Worm (Caenorhabditis elegans) whole organism, L3 larva: ENCODE measurements around the gene try-1.
A peak's percentile ranks its signal among the peaks of the same experiment; 100 is the strongest.

Experiments used
- R02D3.7 ChIP-seq: fragments of 150-350 bp; optimal IDR thresholded peaks from 2 replicates; lab custom pipeline; 2014; ENCODE audit warnings: missing biosample characterization, missing genetic modification characterization
- ZK546.5 ChIP-seq: sonication (generic microtip); optimal IDR thresholded peaks from 2 replicates; lab custom pipeline; 2017; ENCODE audit warnings: missing biosample characterization, missing genetic modification characterization
- aly-2 ChIP-seq: fragments of 150-350 bp; optimal IDR thresholded peaks from 2 replicates; lab custom pipeline; 2014; ENCODE audit warnings: missing biosample characterization, missing genetic modification characterization
- ama-1 ChIP-seq: fragments of 150-350 bp; optimal IDR thresholded peaks from 2 replicates; lab custom pipeline; 2018
- ceh-16 ChIP-seq: sonication (generic microtip); optimal IDR thresholded peaks from 2 replicates; lab custom pipeline; 2017; ENCODE audit warnings: missing biosample characterization, missing genetic modification characterization
- ceh-28 ChIP-seq: fragments of 150-350 bp; optimal IDR thresholded peaks from 2 replicates; lab custom pipeline; 2014; ENCODE audit warnings: missing biosample characterization, missing genetic modification reagents, missing genetic modification characterization
- ceh-82 ChIP-seq: fragments of 150-350 bp; optimal IDR thresholded peaks from 2 replicates; lab custom pipeline; 2014; ENCODE audit warnings: missing biosample characterization, missing genetic modification characterization
- ceh-9 ChIP-seq: sonication (generic microtip); optimal IDR thresholded peaks from 2 replicates; lab custom pipeline; 2018; ENCODE audit warnings: missing biosample characterization, missing genetic modification characterization
- daf-12 ChIP-seq: fragments of 150-350 bp; optimal IDR thresholded peaks from 2 replicates; lab custom pipeline; 2014; ENCODE audit warnings: missing biosample characterization, missing genetic modification reagents, missing genetic modification characterization
- egl-27 ChIP-seq: sonication (generic microtip); optimal IDR thresholded peaks from 4 replicates; lab custom pipeline; 2017; ENCODE audit warnings: missing biosample characterization, missing genetic modification reagents, missing genetic modification characterization
- egl-5 ChIP-seq: fragments of 150-350 bp; optimal IDR thresholded peaks from 2 replicates; lab custom pipeline; 2017; ENCODE audit warnings: missing biosample characterization, missing genetic modification reagents, missing genetic modification characterization, inconsistent platforms
- elt-1 ChIP-seq: fragments of 150-350 bp; optimal IDR thresholded peaks from 2 replicates; lab custom pipeline; 2014; ENCODE audit warnings: missing biosample characterization, missing genetic modification characterization
- elt-2 ChIP-seq: sonication (generic microtip); optimal IDR thresholded peaks from 2 replicates; lab custom pipeline; 2016; ENCODE audit warnings: missing genetic modification reagents, mild to moderate bottlenecking, missing genetic modification characterization, missing compliant biosample characterization
- elt-3 ChIP-seq, 3 experiments: fragments of 150-350 bp in 1 of 3; sonication (generic microtip) in 2 of 3; optimal IDR thresholded peaks; 2 replicates in 2 of 3; 4 replicates in 1 of 3; lab custom pipeline; 2014 to 2017; ENCODE audit warnings: missing biosample characterization in 3 of 3, missing genetic modification characterization in 3 of 3
- eor-1 ChIP-seq, 2 experiments: fragments of 150-350 bp; optimal IDR thresholded peaks; 2 replicates each; lab custom pipeline; 2014 to 2018; ENCODE audit warnings: missing biosample characterization in 2 of 2, missing genetic modification characterization in 2 of 2
- fkh-10 ChIP-seq: sonication (generic microtip); optimal IDR thresholded peaks from 2 replicates; lab custom pipeline; 2017; ENCODE audit warnings: missing biosample characterization, missing genetic modification reagents, missing genetic modification characterization
- fkh-2 ChIP-seq: fragments of 150-350 bp; optimal IDR thresholded peaks from 2 replicates; lab custom pipeline; 2014; ENCODE audit warnings: missing biosample characterization, missing genetic modification reagents, missing genetic modification characterization
- fos-1 ChIP-seq: fragments of 150-350 bp; optimal IDR thresholded peaks from 2 replicates; lab custom pipeline; 2014; ENCODE audit warnings: missing biosample characterization, missing genetic modification characterization
- hmg-11 ChIP-seq: sonication (generic microtip); optimal IDR thresholded peaks from 2 replicates; lab custom pipeline; 2016; ENCODE audit warnings: missing genetic modification characterization, missing compliant biosample characterization
- jun-1 ChIP-seq: fragments of 150-350 bp; optimal IDR thresholded peaks from 2 replicates; lab custom pipeline; 2014; ENCODE audit warnings: missing biosample characterization, missing genetic modification reagents, missing genetic modification characterization
- lin-15B ChIP-seq: fragments of 150-350 bp; optimal IDR thresholded peaks from 2 replicates; lab custom pipeline; 2014; ENCODE audit warnings: missing biosample characterization, missing genetic modification characterization
- lin-39 ChIP-seq: fragments of 150-350 bp; optimal IDR thresholded peaks from 2 replicates; lab custom pipeline; 2018; ENCODE audit warnings: missing biosample characterization, missing genetic modification reagents, missing genetic modification characterization
- lsy-12 ChIP-seq: sonication (generic microtip); optimal IDR thresholded peaks from 2 replicates; lab custom pipeline; 2016; ENCODE audit warnings: mild to moderate bottlenecking, missing genetic modification characterization, missing compliant biosample characterization
- mdl-1 ChIP-seq: fragments of 150-350 bp; optimal IDR thresholded peaks from 2 replicates; lab custom pipeline; 2014; ENCODE audit warnings: missing biosample characterization, missing genetic modification characterization
- mml-1 ChIP-seq: fragments of 150-350 bp; sonication (generic microtip); optimal IDR thresholded peaks from 3 replicates; lab custom pipeline; 2014; ENCODE audit warnings: missing biosample characterization, missing genetic modification characterization
- nfya-1 ChIP-seq: sonication (generic microtip); optimal IDR thresholded peaks from 2 replicates; lab custom pipeline; 2017; ENCODE audit warnings: missing genetic modification characterization, mild to moderate bottlenecking, missing compliant biosample characterization, antibody characterized with exemption, moderate library complexity; ENCODE audit not compliant: insufficient read depth
- nhr-11 ChIP-seq: fragments of 150-350 bp; optimal IDR thresholded peaks from 2 replicates; lab custom pipeline; 2014; ENCODE audit warnings: missing biosample characterization, missing genetic modification characterization
- nhr-12 ChIP-seq: fragments of 150-350 bp; optimal IDR thresholded peaks from 2 replicates; lab custom pipeline; 2014; ENCODE audit warnings: missing biosample characterization, missing genetic modification characterization
- nhr-23 ChIP-seq: fragments of 150-350 bp; optimal IDR thresholded peaks from 2 replicates; lab custom pipeline; 2014; ENCODE audit warnings: missing biosample characterization, missing genetic modification reagents, missing genetic modification characterization
- nhr-237 ChIP-seq: fragments of 150-350 bp; optimal IDR thresholded peaks from 2 replicates; lab custom pipeline; 2014; ENCODE audit warnings: missing biosample characterization, missing genetic modification characterization
- nhr-25 ChIP-seq: sonication (generic microtip); optimal IDR thresholded peaks from 2 replicates; lab custom pipeline; 2017; ENCODE audit warnings: missing biosample characterization, missing genetic modification characterization
- nhr-28 ChIP-seq: fragments of 150-350 bp; optimal IDR thresholded peaks from 2 replicates; lab custom pipeline; 2014; ENCODE audit warnings: missing biosample characterization, missing genetic modification characterization
- nhr-43 ChIP-seq: sonication (generic microtip); optimal IDR thresholded peaks from 2 replicates; lab custom pipeline; 2016; ENCODE audit warnings: mild to moderate bottlenecking, missing genetic modification characterization, missing compliant biosample characterization; ENCODE audit not compliant: poor library complexity, severe bottlenecking
- nhr-67 ChIP-seq: fragments of 150-350 bp; optimal IDR thresholded peaks from 2 replicates; lab custom pipeline; 2014; ENCODE audit warnings: missing biosample characterization, missing genetic modification characterization
- nhr-76 ChIP-seq: fragments of 150-350 bp; sonication (generic microtip); optimal IDR thresholded peaks from 5 replicates; lab custom pipeline; 2014; ENCODE audit warnings: missing biosample characterization, missing genetic modification characterization
- nhr-77 ChIP-seq: fragments of 150-350 bp; optimal IDR thresholded peaks from 2 replicates; lab custom pipeline; 2014; ENCODE audit warnings: missing biosample characterization, missing genetic modification characterization
- pha-4 ChIP-seq: fragments of 150-350 bp; optimal IDR thresholded peaks from 2 replicates; lab custom pipeline; 2014; ENCODE audit warnings: missing biosample characterization, missing genetic modification reagents, missing genetic modification characterization
- pqm-1 ChIP-seq: fragments of 150-350 bp; optimal IDR thresholded peaks from 2 replicates; lab custom pipeline; 2017; ENCODE audit warnings: missing biosample characterization, missing genetic modification characterization, inconsistent platforms
- sea-2 ChIP-seq: fragments of 150-350 bp; sonication (generic microtip); optimal IDR thresholded peaks from 4 replicates; lab custom pipeline; 2014; ENCODE audit warnings: missing biosample characterization, missing genetic modification reagents, missing genetic modification characterization
- skn-1 ChIP-seq: fragments of 150-350 bp; optimal IDR thresholded peaks from 2 replicates; lab custom pipeline; 2014; ENCODE audit warnings: missing biosample characterization, missing genetic modification characterization
- snpc-4 ChIP-seq: fragments of 150-350 bp; optimal IDR thresholded peaks from 2 replicates; lab custom pipeline; 2014; ENCODE audit warnings: missing biosample characterization, missing genetic modification characterization
- tbx-2 ChIP-seq: sonication (generic microtip); optimal IDR thresholded peaks from 2 replicates; lab custom pipeline; 2016; ENCODE audit warnings: mild to moderate bottlenecking, missing genetic modification characterization, missing compliant biosample characterization
- unc-39 ChIP-seq: sonication (generic microtip); optimal IDR thresholded peaks from 4 replicates; lab custom pipeline; 2017; ENCODE audit warnings: missing biosample characterization, missing genetic modification characterization
- unc-62 ChIP-seq: fragments of 150-350 bp; sonication (generic microtip); optimal IDR thresholded peaks from 4 replicates; lab custom pipeline; 2014; ENCODE audit warnings: missing biosample characterization, missing genetic modification reagents, missing genetic modification characterization
- zag-1 ChIP-seq: fragments of 150-350 bp; optimal IDR thresholded peaks from 2 replicates; lab custom pipeline; 2014; ENCODE audit warnings: missing biosample characterization, missing genetic modification characterization
- ztf-11 ChIP-seq: fragments of 150-350 bp; optimal IDR thresholded peaks from 2 replicates; lab custom pipeline; 2014; ENCODE audit warnings: missing biosample characterization, missing genetic modification characterization
- ztf-4 ChIP-seq: fragments of 150-350 bp; optimal IDR thresholded peaks from 2 replicates; lab custom pipeline; 2014; ENCODE audit warnings: missing biosample characterization, missing genetic modification characterization

try-1 gene

DNA sequence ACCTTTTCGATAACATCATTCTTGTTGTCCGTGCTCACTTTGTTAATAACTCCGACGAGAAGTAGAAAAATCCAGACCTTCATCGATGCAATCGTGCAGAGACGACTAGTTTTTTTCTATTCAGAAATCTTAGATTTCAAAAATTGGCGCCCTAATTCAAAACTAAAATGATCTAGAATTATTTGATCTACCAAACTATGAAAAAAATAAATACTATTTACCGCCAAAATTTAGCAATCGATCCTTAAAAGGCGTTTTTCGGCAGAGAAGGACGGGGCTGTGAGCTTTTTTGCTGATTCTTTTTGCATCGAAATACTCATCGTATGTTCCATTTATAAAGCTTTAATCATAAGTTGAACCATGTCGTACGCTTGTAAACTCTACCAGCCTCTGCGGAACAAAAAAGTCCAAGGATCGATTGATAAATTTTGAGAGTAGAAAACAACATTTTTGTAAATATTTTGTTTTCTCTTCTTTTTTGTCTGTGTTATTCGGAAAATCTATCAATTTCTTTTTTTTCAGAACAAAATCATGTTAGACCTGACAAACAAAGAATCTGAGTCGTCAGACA lies at the start of gene try-1, which contains the start of gene zyg-12:
try-1 (minus strand) TSS at position 148 of the 571 bp plus-strand sequence.
zyg-12 (plus strand) TSS at position 521 of the 571 bp plus-strand sequence.
- peak; percentile 28 for TF ChIP-seq elt-2 (tag; lab: Kevin White, UChicago)
- TF ChIP-seq hmg-11 (tag; lab: Kevin White, UChicago) = no peak
- TF ChIP-seq, all 47 proteins: peak for 1

DNA sequence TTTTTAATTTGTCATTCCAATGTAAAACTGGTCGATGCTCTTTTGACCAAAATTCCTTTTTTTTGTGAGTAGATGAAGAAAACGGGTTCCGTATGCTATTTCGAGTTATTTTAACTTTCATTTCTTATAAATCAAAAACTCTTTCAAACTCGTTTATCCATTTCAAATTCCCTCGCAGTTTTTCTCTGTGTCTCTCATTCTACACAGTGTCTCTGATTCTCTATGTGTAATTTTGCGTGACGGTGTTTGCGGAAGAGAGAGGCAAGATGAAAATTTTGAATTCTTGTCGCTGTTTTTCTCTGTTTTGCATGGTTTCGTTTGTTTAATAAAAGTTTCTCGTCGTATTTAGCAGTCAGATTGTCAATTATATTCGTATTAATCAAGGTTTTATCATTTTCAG lies 49.8 kb upstream of the try-1 start, which contains the start of gene citk-2:
citk-2 (plus strand) TSS at position 399 of the 400 bp plus-strand sequence.
- TF ChIP-seq ceh-28 (tag; lab: Kevin White, UChicago) (no peak), nhr-28 (no peak), pha-4 (no peak), egl-5 (tag; lab: Kevin White, UChicago) (peak; percentile 75), ceh-82 (tag; lab: Kevin White, UChicago) (peak; percentile 75), nhr-67 (peak; percentile 5), nhr-43 (tag; lab: Kevin White, UChicago) (peak; percentile 90), ama-1 (lab: Kevin White, UChicago) (no peak), ztf-11 (tag; lab: Kevin White, UChicago) (no peak), nhr-25 (tag; lab: Kevin White, UChicago) (peak; percentile 89), fkh-2 (tag; lab: Kevin White, UChicago) (no peak), ZK546.5 (no peak), zag-1 (tag; lab: Kevin White, UChicago) (no peak), nhr-12 (tag; lab: Kevin White, UChicago) (no peak), ztf-4 (tag; lab: Kevin White, UChicago) (no peak), ceh-9 (tag; lab: Kevin White, UChicago) (no peak), sea-2 (GFP tag; lab: Kevin White, UChicago) (no peak), nhr-23 (tag; lab: Kevin White, UChicago) (peak; percentile 92), lsy-12 (tag; lab: Kevin White, UChicago) (peak; percentile 61), elt-3 (tag; optimal IDR thresholded peaks at IDR 0.05; lab: Kevin White, UChicago) (no peak), elt-1 (tag; lab: Kevin White, UChicago) (no peak), R02D3.7 (tag; lab: Kevin White, UChicago) (peak; percentile 66), jun-1 (tag; lab: Kevin White, UChicago) (peak; percentile 66), nfya-1 (tag; lab: Kevin White, UChicago) (no peak), hmg-11 (tag; lab: Kevin White, UChicago) (no peak), eor-1 (tag; optimal IDR thresholded peaks at IDR 0.05; lab: Kevin White, UChicago) (no peak), elt-2 (tag; lab: Kevin White, UChicago) (no peak), skn-1 (tag; lab: Kevin White, UChicago) (peak; percentile 79), aly-2 (tag; lab: Kevin White, UChicago) (no peak), snpc-4 (tag; lab: Kevin White, UChicago) (no peak), unc-62 (no peak), nhr-76 (no peak), nhr-237 (no peak), nhr-77 (tag; lab: Kevin White, UChicago) (no peak), unc-39 (no peak), egl-27 (tag; lab: Kevin White, UChicago) (no peak), tbx-2 (tag; lab: Kevin White, UChicago) (no peak), mml-1 (tag; lab: Kevin White, UChicago) (no peak), mdl-1 (no peak), lin-15B (tag; lab: Kevin White, UChicago) (peak; percentile 74), ceh-16 (tag; lab: Kevin White, UChicago) (no peak), lin-39 (peak; percentile 51), fkh-10 (GFP tag; lab: Kevin White, UChicago) (peak; percentile 24), pqm-1 (tag; lab: Kevin White, UChicago) (peak; percentile 19), fos-1 (tag; lab: Kevin White, UChicago) (no peak), nhr-11 (tag; lab: Kevin White, UChicago) (no peak), daf-12 (tag; lab: Kevin White, UChicago) (no peak)
